Fruit fly (Drosophila melanogaster): ENCODE data around the gene Snoo.

DNA sequence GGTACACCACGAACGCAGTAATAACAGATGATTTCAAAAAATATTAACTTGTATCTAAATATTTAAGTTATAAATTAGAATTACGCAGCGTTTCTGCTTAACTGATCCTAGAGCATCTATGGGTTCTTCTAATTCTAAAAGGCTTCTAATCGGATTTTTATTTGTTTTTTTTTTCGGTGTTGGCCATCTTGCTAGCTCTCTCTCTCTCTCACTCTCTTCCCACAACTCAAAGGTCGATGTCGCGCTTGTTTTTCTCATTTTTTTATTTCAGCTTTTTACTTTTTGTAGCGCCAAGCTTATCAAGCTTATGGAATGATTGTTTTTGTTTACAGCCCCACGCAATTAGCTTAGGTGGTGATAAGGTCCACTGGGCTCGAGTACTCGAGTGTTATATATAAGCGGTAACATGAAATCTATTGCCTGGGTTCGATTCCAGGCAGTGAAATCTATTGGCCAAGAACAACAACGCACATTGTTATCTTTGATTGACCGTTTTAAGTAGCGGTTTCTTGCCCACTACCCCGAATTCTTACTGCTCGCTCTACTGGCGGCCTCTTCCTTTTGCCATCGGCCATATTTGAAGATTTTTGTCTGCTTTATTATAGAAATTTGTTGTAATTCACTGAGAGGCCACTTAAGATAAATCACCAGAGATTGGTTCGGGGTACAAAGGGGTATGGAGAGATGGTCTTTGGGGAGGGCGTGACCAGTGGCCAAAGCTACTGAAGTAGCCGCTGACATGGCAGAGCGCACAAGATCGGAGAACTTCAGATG, 57.5 kb downstream of the Snoo start:
- TF ChIP-seq Kr (GFP tag; optimal IDR thresholded peaks at IDR 0.05) (no peak), yki (optimal IDR thresholded peaks at IDR 0.05) (no peak), NFAT (GFP tag; IDR thresholded peaks at IDR 0.05) (no peak), Dfd (GFP tag; optimal IDR thresholded peaks at IDR 0.05) (no peak), Xbp1 (GFP tag; optimal IDR thresholded peaks at IDR 0.05) (no peak)

Measured in whole organism, embryonic.